Fruit fly (Drosophila melanogaster): ENCODE results near the gene CG16965.

Gene CG16965

DNA sequence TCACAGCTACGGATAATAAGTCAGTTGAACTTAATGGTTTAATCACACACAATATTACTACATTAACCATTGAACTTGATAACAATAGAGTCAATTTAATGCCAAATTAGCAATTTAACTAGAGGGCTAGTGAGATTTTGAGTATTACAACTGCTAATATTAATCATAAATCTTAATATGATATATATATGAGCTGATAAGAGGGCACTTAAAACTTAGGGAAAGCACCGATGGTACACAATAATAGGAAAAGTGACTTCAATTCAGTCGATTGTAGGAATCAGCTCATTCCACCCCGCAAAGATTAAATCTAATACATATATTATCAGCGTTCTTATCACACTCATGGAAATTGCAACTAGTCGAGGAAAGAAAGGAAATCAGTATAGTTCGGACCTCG, at the start of gene CG16965:
Gene CG16965, plus strand, starts transcription at position 382 of the 400 bp plus-strand sequence.
- TF ChIP-seq CG9705 (GFP tag; optimal IDR thresholded peaks at IDR 0.05) (no peak), pan (optimal IDR thresholded peaks at IDR 0.05) (no peak), Hr78 (GFP tag; optimal IDR thresholded peaks at IDR 0.05) (no peak), Rel (GFP tag; optimal IDR thresholded peaks at IDR 0.05) (no peak), Rel (tag; optimal IDR thresholded peaks at IDR 0.05) (no peak), Jra (GFP tag; optimal IDR thresholded peaks at IDR 0.05) (no peak), sage (GFP tag; optimal IDR thresholded peaks at IDR 0.05) (no peak), CrebA (GFP tag; optimal IDR thresholded peaks at IDR 0.05; ENCODE audit: borderline replicate concordance) (no peak), brk (GFP tag; optimal IDR thresholded peaks at IDR 0.05) (no peak), lola (GFP tag; optimal IDR thresholded peaks at IDR 0.05) (no peak), Dif (GFP tag; optimal IDR thresholded peaks at IDR 0.05; ENCODE audit: partially characterized antibody) (no peak), Vsx2 (GFP tag; optimal IDR thresholded peaks at IDR 0.05; ENCODE audit: partially characterized antibody) (no peak), Dfd (GFP tag; optimal IDR thresholded peaks at IDR 0.05) (no peak), Abd-B (GFP tag; optimal IDR thresholded peaks at IDR 0.05) (no peak)

DNA sequence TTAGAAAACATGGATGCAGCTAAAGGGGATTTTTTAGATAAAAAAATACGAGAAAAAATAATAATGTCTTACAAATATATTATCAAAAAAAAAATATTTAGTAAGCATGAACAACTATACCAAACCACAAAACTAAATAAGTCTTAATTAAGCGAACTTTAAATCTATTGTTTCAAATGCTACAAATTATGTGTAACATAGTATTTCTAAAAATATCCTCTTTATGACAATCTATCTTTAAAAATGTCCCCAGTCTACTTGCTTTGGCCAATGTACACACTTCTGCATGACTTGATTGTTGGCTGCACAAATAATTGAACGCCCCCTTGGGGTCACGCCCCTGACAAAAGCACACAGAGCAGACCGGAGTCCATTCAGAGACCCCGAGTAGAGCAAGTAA, 49.8 kb upstream of the CG16965 start:
- TF ChIP-seq N (GFP tag; optimal IDR thresholded peaks at IDR 0.05): no peak
- TF ChIP-seq woc (GFP tag; optimal IDR thresholded peaks at IDR 0.05): no peak
- TF ChIP-seq CrebA (GFP tag; optimal IDR thresholded peaks at IDR 0.05; ENCODE audit: borderline replicate concordance): no peak
- no peak for TF ChIP-seq dl (GFP tag; optimal IDR thresholded peaks at IDR 0.05; ENCODE audit: insufficient read depth in 1 of 2, partially characterized antibody in 2 of 2)
- TF ChIP-seq Hr83 (GFP tag; optimal IDR thresholded peaks at IDR 0.05; ENCODE audit: poor library complexity, severe bottlenecking): no peak
- TF ChIP-seq ey (GFP tag; optimal IDR thresholded peaks at IDR 0.05): no peak
- no peak for TF ChIP-seq Abd-B (GFP tag; optimal IDR thresholded peaks at IDR 0.05)
- no peak for TF ChIP-seq CG32264 (GFP tag; optimal IDR thresholded peaks at IDR 0.05)
- TF ChIP-seq Rel (GFP tag; optimal IDR thresholded peaks at IDR 0.05): no peak
- TF ChIP-seq Rel (tag; optimal IDR thresholded peaks at IDR 0.05): no peak
- TF ChIP-seq sage (GFP tag; optimal IDR thresholded peaks at IDR 0.05): no peak
- no peak for TF ChIP-seq Dfd (GFP tag; optimal IDR thresholded peaks at IDR 0.05)
- TF ChIP-seq OdsH (GFP tag; optimal IDR thresholded peaks at IDR 0.05): no peak

- no peak for TF ChIP-seq dsf (GFP tag; optimal IDR thresholded peaks at IDR 0.05; ENCODE audit: borderline replicate concordance)
- TF ChIP-seq Myc (optimal IDR thresholded peaks at IDR 0.05): no peak
- no peak for TF ChIP-seq rgr (GFP tag; optimal IDR thresholded peaks at IDR 0.05)
- TF ChIP-seq brk (GFP tag; optimal IDR thresholded peaks at IDR 0.05): no peak
- TF ChIP-seq lola (GFP tag; optimal IDR thresholded peaks at IDR 0.05): no peak
- TF ChIP-seq CG9705 (GFP tag; optimal IDR thresholded peaks at IDR 0.05): no peak
- no peak for TF ChIP-seq sage (GFP tag; optimal IDR thresholded peaks at IDR 0.05)
Observed at dm6 chr2L:11934205-11934604, 47.2 kb upstream of the CG16965 start, which contains the start of gene Or33a. TSS of gene Or33a (plus strand) at chr2L:11934505.

- TF ChIP-seq ey (GFP tag; optimal IDR thresholded peaks at IDR 0.05): no peak
- TF ChIP-seq Vsx2 (GFP tag; optimal IDR thresholded peaks at IDR 0.05; ENCODE audit: partially characterized antibody): no peak
- TF ChIP-seq Mio (GFP tag; optimal IDR thresholded peaks at IDR 0.05): no peak
- TF ChIP-seq Myc (optimal IDR thresholded peaks at IDR 0.05): no peak
- TF ChIP-seq sage (GFP tag; optimal IDR thresholded peaks at IDR 0.05): no peak
- TF ChIP-seq Hnf4 (GFP tag; optimal IDR thresholded peaks at IDR 0.05): no peak
- no peak for TF ChIP-seq sv (GFP tag; optimal IDR thresholded peaks at IDR 0.05)
- no peak for TF ChIP-seq N (GFP tag; optimal IDR thresholded peaks at IDR 0.05)
- no peak for TF ChIP-seq Dif (GFP tag; optimal IDR thresholded peaks at IDR 0.05; ENCODE audit: partially characterized antibody)
- TF ChIP-seq CrebA (GFP tag; optimal IDR thresholded peaks at IDR 0.05; ENCODE audit: borderline replicate concordance): no peak
- TF ChIP-seq lola (GFP tag; optimal IDR thresholded peaks at IDR 0.05): no peak
- TF ChIP-seq Hr83 (GFP tag; optimal IDR thresholded peaks at IDR 0.05; ENCODE audit: poor library complexity, severe bottlenecking): no peak
- no peak for TF ChIP-seq CG32264 (GFP tag; optimal IDR thresholded peaks at IDR 0.05)
- TF ChIP-seq Dfd (GFP tag; optimal IDR thresholded peaks at IDR 0.05): no peak
- no peak for TF ChIP-seq dsf (GFP tag; optimal IDR thresholded peaks at IDR 0.05; ENCODE audit: borderline replicate concordance)
- no peak for TF ChIP-seq Sp1 (GFP tag; optimal IDR thresholded peaks at IDR 0.05)
- no peak for TF ChIP-seq Hr78 (GFP tag; optimal IDR thresholded peaks at IDR 0.05)
- TF ChIP-seq usp (GFP tag; optimal IDR thresholded peaks at IDR 0.05): no peak
Observed at dm6 chr2L:11935881-11936280, 45.5 kb upstream of the CG16965 start, which contains the start of gene Or33b. TSS of gene Or33b (plus strand) at chr2L:11936181.

- TF ChIP-seq jim (GFP tag; optimal IDR thresholded peaks at IDR 0.05) (no peak), sv (GFP tag; optimal IDR thresholded peaks at IDR 0.05) (no peak), tai (GFP tag; optimal IDR thresholded peaks at IDR 0.05) (no peak), CrebA (GFP tag; optimal IDR thresholded peaks at IDR 0.05; ENCODE audit: borderline replicate concordance) (no peak), HLH106 (tag; optimal IDR thresholded peaks at IDR 0.05) (no peak), Sp1 (GFP tag; optimal IDR thresholded peaks at IDR 0.05) (no peak), Jra (GFP tag; optimal IDR thresholded peaks at IDR 0.05) (no peak), Hr78 (GFP tag; optimal IDR thresholded peaks at IDR 0.05) (no peak), CG9705 (GFP tag; optimal IDR thresholded peaks at IDR 0.05) (no peak), dmrt93B (GFP tag; optimal IDR thresholded peaks at IDR 0.05) (no peak), psq (GFP tag; optimal IDR thresholded peaks at IDR 0.05) (no peak), ey (GFP tag; optimal IDR thresholded peaks at IDR 0.05) (no peak), Dfd (GFP tag; optimal IDR thresholded peaks at IDR 0.05) (no peak), rgr (GFP tag; optimal IDR thresholded peaks at IDR 0.05) (no peak), h (GFP tag; optimal IDR thresholded peaks at IDR 0.05) (no peak), N (GFP tag; optimal IDR thresholded peaks at IDR 0.05) (no peak), fru (GFP tag; optimal IDR thresholded peaks at IDR 0.05) (no peak), lola (GFP tag; optimal IDR thresholded peaks at IDR 0.05) (no peak), Vsx2 (GFP tag; optimal IDR thresholded peaks at IDR 0.05; ENCODE audit: partially characterized antibody) (no peak), sage (GFP tag; optimal IDR thresholded peaks at IDR 0.05) (no peak)
Observed at dm6 chr2L:11937669-11938068, 43.7 kb upstream of the CG16965 start, which contains the start of gene Or33c. TSS of gene Or33c (plus strand) at chr2L:11937969.
